Worm (Caenorhabditis elegans): ENCODE measurements around the gene cpsf-2.
A peak's percentile ranks its signal among the peaks of the same experiment; 100 is the strongest.

cpsf-2 gene

DNA sequence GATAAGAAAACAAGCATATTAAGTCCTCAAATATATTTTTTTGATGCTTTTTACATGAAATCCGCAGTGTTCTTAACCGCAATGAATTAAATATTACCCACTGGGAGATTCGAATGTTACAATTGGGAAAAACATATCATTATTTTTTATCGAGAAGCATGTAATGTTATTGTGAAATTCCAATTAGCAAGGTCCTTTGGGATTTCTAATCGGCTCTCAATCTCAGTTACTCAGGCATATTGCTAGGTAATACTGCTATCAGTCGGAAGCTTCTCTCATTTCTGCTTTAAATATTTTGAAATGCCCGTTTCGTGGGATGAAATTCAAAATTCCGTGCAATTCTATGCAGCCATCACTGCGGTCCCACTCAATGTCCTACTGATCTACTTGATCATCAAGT, 19.6 kb upstream of the cpsf-2 start, which contains the start of gene str-204:
TSS of gene str-204 (plus strand) at position 301 of the 400 bp plus-strand sequence.
- TF ChIP-seq fos-1 (tag; optimal IDR thresholded peaks at IDR 0.05) (no peak), rnt-1 (tag; optimal IDR thresholded peaks at IDR 0.05) (no peak), unc-98 (GFP tag; IDR thresholded peaks at IDR 0.05) (no peak), nhr-19 (GFP tag; conservative IDR thresholded peaks at IDR 0.05) (no peak), ceh-8 (GFP tag; optimal IDR thresholded peaks at IDR 0.05) (no peak), nhr-90 (tag; optimal IDR thresholded peaks at IDR 0.05; ENCODE audit: poor library complexity) (no peak), sup-37 (GFP tag; optimal IDR thresholded peaks at IDR 0.05) (no peak)

DNA sequence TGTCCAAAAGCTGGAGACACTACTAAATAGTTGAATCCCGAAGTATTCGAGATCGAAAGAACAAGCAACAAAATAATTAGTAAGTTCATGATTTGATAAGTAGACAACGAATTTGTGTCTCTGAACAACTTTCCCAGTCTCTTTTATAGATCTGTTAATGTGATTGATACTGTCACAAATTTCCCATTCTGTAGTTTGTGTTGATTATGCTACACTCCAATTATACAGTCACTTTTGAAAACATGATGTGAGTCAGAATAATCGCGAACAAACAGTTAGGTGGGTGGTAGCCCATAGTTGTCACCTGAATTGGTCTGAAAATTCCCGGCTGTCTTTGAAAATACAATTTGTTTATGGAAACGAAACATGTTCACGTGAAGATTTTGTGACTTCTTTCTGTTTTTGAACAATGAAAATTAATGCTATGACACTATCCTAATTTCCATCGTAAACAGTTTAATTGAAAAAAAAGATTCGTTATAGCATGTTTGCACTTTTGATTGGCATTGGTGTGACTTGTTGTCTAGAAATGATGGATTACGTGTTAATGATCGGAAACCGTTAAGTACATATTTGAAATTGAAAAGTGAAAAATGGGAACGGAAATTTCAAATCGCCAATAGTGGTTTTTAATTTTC, 15.4 kb upstream of the cpsf-2 start, which contains the start of gene ugt-41:
TSS of gene ugt-41 (minus strand) at position 119 of the 638 bp plus-strand sequence.
- TF ChIP-seq elt-3 (tag; optimal IDR thresholded peaks at IDR 0.05): peak in 1 of 6 experiments; percentile 4
- no peak for TF ChIP-seq zip-4 (GFP tag; optimal IDR thresholded peaks at IDR 0.05)
- peak; percentile 39 for TF ChIP-seq nhr-20 (tag; optimal IDR thresholded peaks at IDR 0.05)
- TF ChIP-seq nhr-71 (tag; optimal IDR thresholded peaks at IDR 0.05): peak; percentile 4
- TF ChIP-seq mep-1 (tag; optimal IDR thresholded peaks at IDR 0.05): no peak
- 0 out of 2 replicates have a peak, but pooled peaks have one; percentile 4 for TF ChIP-seq nhr-19 (GFP tag; conservative IDR thresholded peaks at IDR 0.05)
- TF ChIP-seq lin-14 (GFP tag; optimal IDR thresholded peaks at IDR 0.05): peak; percentile 22
- TF ChIP-seq nhr-85 (tag): peak; percentile 52

DNA sequence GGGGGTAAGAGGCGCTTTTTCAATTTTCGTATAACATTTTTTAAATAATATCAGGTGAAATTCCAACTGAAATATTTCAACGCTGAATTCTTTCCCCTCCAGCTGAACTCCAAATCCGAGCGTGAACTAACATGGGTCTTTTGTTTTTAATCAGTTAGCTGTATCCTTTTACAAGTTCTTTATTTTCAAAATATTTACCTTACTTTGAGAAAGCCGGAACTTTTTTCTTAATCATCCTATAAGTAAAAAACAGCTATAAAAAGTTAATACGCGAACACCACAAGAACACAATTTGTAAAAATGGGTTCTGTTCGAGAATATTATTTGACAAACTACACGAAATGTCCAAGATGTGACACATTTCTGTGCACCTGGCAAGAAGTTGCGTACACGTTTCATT, 14.8 kb upstream of the cpsf-2 start, which contains the start of gene srh-83:
TSS of gene srh-83 (plus strand) at position 301 of the 400 bp plus-strand sequence.
- no peak for TF ChIP-seq unc-62 (GFP tag; optimal IDR thresholded peaks at IDR 0.05)
- no peak for TF ChIP-seq rnt-1 (tag; optimal IDR thresholded peaks at IDR 0.05)
- TF ChIP-seq blmp-1 (tag; optimal IDR thresholded peaks at IDR 0.05): no peak
- no peak for TF ChIP-seq mab-9 (GFP tag; IDR thresholded peaks at IDR 0.05)
- no peak for TF ChIP-seq grh-1 (GFP tag; IDR thresholded peaks at IDR 0.05)
- no peak for TF ChIP-seq elt-3 (tag; optimal IDR thresholded peaks at IDR 0.05)
- no peak for TF ChIP-seq zip-4 (GFP tag; optimal IDR thresholded peaks at IDR 0.05)
- no peak for TF ChIP-seq tlp-1 (tag; optimal IDR thresholded peaks at IDR 0.05)
- no peak for TF ChIP-seq egl-13 (tag; optimal IDR thresholded peaks at IDR 0.05)
- no peak for TF ChIP-seq irx-1 (tag; optimal IDR thresholded peaks at IDR 0.05)
- TF ChIP-seq nhr-76 (tag; optimal IDR thresholded peaks at IDR 0.05): no peak
- no peak for TF ChIP-seq fkh-4 (tag; optimal IDR thresholded peaks at IDR 0.05; ENCODE audit: borderline replicate concordance)
- TF ChIP-seq C16A3.4 (tag; optimal IDR thresholded peaks at IDR 0.05): no peak
- no peak for TF ChIP-seq lin-14 (GFP tag; optimal IDR thresholded peaks at IDR 0.05)
- no peak for TF ChIP-seq ceh-8 (GFP tag; optimal IDR thresholded peaks at IDR 0.05)
- no peak for TF ChIP-seq nhr-90 (tag; optimal IDR thresholded peaks at IDR 0.05; ENCODE audit: poor library complexity)
- no peak for TF ChIP-seq snu-23 (GFP tag; optimal IDR thresholded peaks at IDR 0.05)
- no peak for TF ChIP-seq dsc-1 (tag; optimal IDR thresholded peaks at IDR 0.05)
- no peak for TF ChIP-seq lin-35 (GFP tag; optimal IDR thresholded peaks at IDR 0.05)
- TF ChIP-seq lin-13 (GFP tag; optimal IDR thresholded peaks at IDR 0.05): no peak

DNA sequence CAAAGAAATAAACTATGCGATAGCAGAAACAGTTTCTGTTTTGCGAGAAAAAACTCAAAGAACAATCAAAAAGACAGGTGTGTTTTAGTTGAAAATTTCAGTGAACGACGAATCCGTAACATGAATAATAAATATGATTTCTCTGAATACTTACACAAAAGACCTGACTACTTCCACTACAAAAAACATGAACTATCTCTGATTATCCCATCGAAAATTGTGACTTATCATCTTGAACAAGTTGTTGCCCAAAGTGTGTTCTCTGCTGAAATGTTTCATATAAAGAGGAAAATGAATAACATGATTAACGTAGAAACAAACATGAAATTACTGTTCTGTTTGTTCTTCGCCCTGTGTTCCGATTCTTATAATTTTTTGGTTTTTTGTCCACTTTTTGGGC, 12.3 kb upstream of the cpsf-2 start, which contains the start of gene ugt-36:
TSS of gene ugt-36 (plus strand) at position 301 of the 400 bp plus-strand sequence.
- TF ChIP-seq F16B12.6 (tag; optimal IDR thresholded peaks at IDR 0.05) (no peak), lir-3 (tag; optimal IDR thresholded peaks at IDR 0.05; ENCODE audit: poor library complexity) (no peak), efl-1 (optimal IDR thresholded peaks at IDR 0.05) (no peak), efl-1 (GFP tag; optimal IDR thresholded peaks at IDR 0.05 in 1 of 2) (no peak), snpc-4 (tag; optimal IDR thresholded peaks at IDR 0.05) (no peak), ceh-82 (tag; optimal IDR thresholded peaks at IDR 0.05) (no peak), hlh-17 (GFP tag; optimal IDR thresholded peaks at IDR 0.05; ENCODE audit: borderline replicate concordance) (no peak), nhr-11 (tag; optimal IDR thresholded peaks at IDR 0.05) (no peak), egl-27 (tag; optimal IDR thresholded peaks at IDR 0.05) (no peak), tlp-1 (tag; optimal IDR thresholded peaks at IDR 0.05) (no peak)
